Worm (Caenorhabditis elegans): ENCODE measurements around the gene Y81B9A.3.

DNA sequence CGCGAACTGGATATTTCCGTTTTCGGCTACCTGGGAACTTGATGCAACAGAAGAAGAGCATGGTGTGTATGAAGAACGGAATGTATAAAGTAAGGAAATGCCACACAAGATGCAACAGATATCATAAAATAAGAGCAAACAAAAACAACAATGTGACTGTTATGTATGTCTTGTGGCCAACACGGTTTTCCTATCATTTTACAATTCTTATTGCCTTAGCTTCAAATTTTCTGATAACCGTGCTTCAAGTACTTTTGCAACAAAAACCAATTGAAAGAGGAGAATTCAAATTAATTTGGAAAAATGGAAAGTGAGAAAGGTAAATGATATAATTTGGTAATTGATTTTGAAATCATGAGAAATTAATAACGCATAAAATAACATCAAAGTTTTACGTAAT lies 49.3 kb downstream of the Y81B9A.3 start:
- TF ChIP-seq lin-13 (tag; optimal IDR thresholded peaks at IDR 0.05) (no peak), elt-1 (tag; optimal IDR thresholded peaks at IDR 0.05; ENCODE audit: borderline replicate concordance, insufficient read depth) (no peak), pha-4 (tag; optimal IDR thresholded peaks at IDR 0.05) (no peak), lsy-2 (tag; optimal IDR thresholded peaks at IDR 0.05) (no peak), blmp-1 (tag; optimal IDR thresholded peaks at IDR 0.05) (no peak), ces-1 (GFP tag; optimal IDR thresholded peaks at IDR 0.05) (no peak), sem-2 (GFP tag; optimal IDR thresholded peaks at IDR 0.05) (no peak), zip-8 (tag; optimal IDR thresholded peaks at IDR 0.05) (no peak), unc-62 (GFP tag; optimal IDR thresholded peaks at IDR 0.05) (no peak)

Measured in whole organism, mixed stage, embryonic.